Fruit fly (Drosophila melanogaster): ENCODE measurements around the gene TotA.
A peak's percentile ranks its signal among the peaks of the same experiment; 100 is the strongest.

Gene TotA

dm6 chr3R:20830153-20830695 lies 40.6 kb upstream of the TotA start, which contains the start of gene Adss (continued):
- TF ChIP-seq CG8632 (GFP tag; optimal IDR thresholded peaks at IDR 0.05), result no peak
- no peak for TF ChIP-seq CG7368 (GFP tag; optimal IDR thresholded peaks at IDR 0.05)
- TF ChIP-seq CG11902 (GFP tag; optimal IDR thresholded peaks at IDR 0.05), result no peak
- TF ChIP-seq CG32006 (GFP tag; optimal IDR thresholded peaks at IDR 0.05), result no peak
- no peak for TF ChIP-seq pdm3 (GFP tag; optimal IDR thresholded peaks at IDR 0.05)
- no peak for TF ChIP-seq CG16779 (tag; optimal IDR thresholded peaks at IDR 0.05)
- TF ChIP-seq svp (GFP tag), result no peak
- TF ChIP-seq CG9139 (GFP tag; optimal IDR thresholded peaks at IDR 0.05), result no peak
- peak; percentile 7 for TF ChIP-seq Met (GFP tag; optimal IDR thresholded peaks at IDR 0.05)
- no peak for TF ChIP-seq fd59A (GFP tag; optimal IDR thresholded peaks at IDR 0.05)
- no peak for TF ChIP-seq CG34406 (GFP tag; optimal IDR thresholded peaks at IDR 0.05)
- TF ChIP-seq acj6 (GFP tag; optimal IDR thresholded peaks at IDR 0.05), result no peak
- TF ChIP-seq fkh (GFP tag; optimal IDR thresholded peaks at IDR 0.05), result peak; percentile 92
- no peak for TF ChIP-seq Ets96B (tag; optimal IDR thresholded peaks at IDR 0.05)
- no peak for TF ChIP-seq topi (GFP tag; optimal IDR thresholded peaks at IDR 0.05)
- no peak for TF ChIP-seq Ets21C (GFP tag; optimal IDR thresholded peaks at IDR 0.05)
- no peak for TF ChIP-seq Hr38 (GFP tag; optimal IDR thresholded peaks at IDR 0.05)
- no peak for TF ChIP-seq Blimp-1 (GFP tag; optimal IDR thresholded peaks at IDR 0.05)
- peak; percentile 24; the same call in 1 of the 3 replicates for TF ChIP-seq CG6163 (GFP tag; IDR thresholded peaks at IDR 0.05)
- TF ChIP-seq CG10631 (GFP tag; optimal IDR thresholded peaks at IDR 0.05), result no peak
- peak; percentile 34 for TF ChIP-seq Sox14 (GFP tag; optimal IDR thresholded peaks at IDR 0.05)
- no peak for TF ChIP-seq lz (GFP tag; optimal IDR thresholded peaks at IDR 0.05)
- TF ChIP-seq spab (GFP tag; optimal IDR thresholded peaks at IDR 0.05), result no peak
- peak; percentile 46 for TF ChIP-seq CG6854 (GFP tag; optimal IDR thresholded peaks at IDR 0.05)
- TF ChIP-seq Hr39 (GFP tag; optimal IDR thresholded peaks at IDR 0.05), result no peak
- TF ChIP-seq eg (GFP tag; IDR thresholded peaks at IDR 0.05), result peak; percentile 45; the same call in 1 of the 3 replicates
- no peak for TF ChIP-seq CG11762 (GFP tag; optimal IDR thresholded peaks at IDR 0.05; ENCODE audit: insufficient read depth)

- TF ChIP-seq dsx (GFP tag; optimal IDR thresholded peaks at IDR 0.05; ENCODE audit: poor library complexity, severe bottlenecking), result no peak
- no peak for TF ChIP-seq CG3919 (GFP tag; optimal IDR thresholded peaks at IDR 0.05)
- TF ChIP-seq Sox102F (GFP tag; optimal IDR thresholded peaks at IDR 0.05), result no peak
- TF ChIP-seq Gug (GFP tag; IDR thresholded peaks at IDR 0.05), result no peak
- no peak for TF ChIP-seq CG15336 (GFP tag; IDR thresholded peaks at IDR 0.05)
- no peak for TF ChIP-seq CG10631 (GFP tag; optimal IDR thresholded peaks at IDR 0.05)
- no peak for TF ChIP-seq Eip75B (GFP tag; optimal IDR thresholded peaks at IDR 0.05)
- no peak for TF ChIP-seq CG1621 (tag; optimal IDR thresholded peaks at IDR 0.05)
- no peak for TF ChIP-seq svp (GFP tag)
- TF ChIP-seq CG7368 (GFP tag; optimal IDR thresholded peaks at IDR 0.05), result no peak
- TF ChIP-seq CG6808 (GFP tag; optimal IDR thresholded peaks at IDR 0.05), result no peak
- TF ChIP-seq CG31627 (GFP tag; optimal IDR thresholded peaks at IDR 0.05), result no peak
- no peak for TF ChIP-seq CG6276 (GFP tag; optimal IDR thresholded peaks at IDR 0.05)
- no peak for TF ChIP-seq CG8319 (GFP tag; optimal IDR thresholded peaks at IDR 0.05)
- TF ChIP-seq Met (GFP tag; optimal IDR thresholded peaks at IDR 0.05), result no peak
- TF ChIP-seq Hr38 (GFP tag; optimal IDR thresholded peaks at IDR 0.05), result no peak
- TF ChIP-seq CG9139 (GFP tag; optimal IDR thresholded peaks at IDR 0.05), result no peak
- no peak for TF ChIP-seq CG11762 (GFP tag; optimal IDR thresholded peaks at IDR 0.05; ENCODE audit: insufficient read depth)
- no peak for TF ChIP-seq cyc (GFP tag; optimal IDR thresholded peaks at IDR 0.05)
Measured at dm6 chr3R:20830963-20831362, 39.9 kb upstream of the TotA start, which contains the start of gene CG31223. CG31223 (plus strand) TSS chr3R:20831127.
